Fruit fly (Drosophila melanogaster) whole organism, embryonic: ENCODE data around the gene Pcif1.

ENCODE experiments used
- B-H2 ChIP-seq: fragments of 200-800 bp; sonication (Bioruptor generic); optimal IDR thresholded peaks from 2 replicates; lab custom pipeline; 2018; ENCODE audit warnings: missing biosample characterization, mild to moderate bottlenecking, missing genetic modification characterization
- CG12744 ChIP-seq: fragments of 200-800 bp; sonication (Bioruptor generic); optimal IDR thresholded peaks from 2 replicates; lab custom pipeline; 2016; ENCODE audit warnings: missing biosample characterization, missing genetic modification characterization
- CG13287 ChIP-seq: fragments of 200-800 bp; sonication (Bioruptor generic); IDR thresholded peaks from 2 replicates; pipeline ENCODE4 v1.3.6; 2022; ENCODE audit warnings: missing biosample characterization, missing genetic modification characterization; ENCODE audit not compliant: partially characterized antibody
- CG14050 ChIP-seq: fragments of 200-800 bp; sonication (Bioruptor generic); IDR thresholded peaks from 3 replicates; pipeline ENCODE4 v1.3.6; 2022; ENCODE audit warnings: missing biosample characterization, missing genetic modification characterization
- CG16815 ChIP-seq: fragments of 200-800 bp; sonication (Bioruptor generic); optimal IDR thresholded peaks from 3 replicates; lab custom pipeline; 2017; ENCODE audit warnings: missing biosample characterization, mild to moderate bottlenecking, missing genetic modification characterization
- CG30020 ChIP-seq: fragments of 200-800 bp; optimal IDR thresholded peaks from 2 replicates; lab custom pipeline; 2019; ENCODE audit warnings: missing biosample characterization, mild to moderate bottlenecking, missing genetic modification characterization, moderate library complexity
- CG33557 ChIP-seq: fragments of 200-800 bp; sonication (Bioruptor generic); optimal IDR thresholded peaks from 2 replicates; lab custom pipeline; 2019; ENCODE audit warnings: missing biosample characterization, mild to moderate bottlenecking, missing genetic modification characterization, moderate library complexity
- CG3838 ChIP-seq: fragments of 200-800 bp; sonication (Bioruptor generic); optimal IDR thresholded peaks from 3 replicates; lab custom pipeline; 2016; ENCODE audit warnings: missing biosample characterization, missing genetic modification characterization
- CG3995 ChIP-seq: fragments of 200-800 bp; sonication (Bioruptor generic); optimal IDR thresholded peaks from 3 replicates; lab custom pipeline; 2016; ENCODE audit warnings: missing biosample characterization, missing genetic modification characterization
- CG43689 ChIP-seq: fragments of 200-800 bp; sonication (Bioruptor generic); IDR thresholded peaks from 2 replicates; pipeline ENCODE4 v1.3.6; 2022; ENCODE audit warnings: missing biosample characterization, missing genetic modification characterization
- CG5953 ChIP-seq: fragments of 200-800 bp; sonication (Bioruptor generic); IDR thresholded peaks from 2 replicates; pipeline ENCODE4 v1.3.6; 2022; ENCODE audit warnings: missing biosample characterization, missing genetic modification characterization
- CG7556 ChIP-seq: fragments of 200-800 bp; sonication (Bioruptor generic); optimal IDR thresholded peaks from 2 replicates; lab custom pipeline; 2017; ENCODE audit warnings: missing biosample characterization, mild to moderate bottlenecking, missing genetic modification characterization
- CG7786 ChIP-seq: fragments of 200-800 bp; sonication (Bioruptor generic); optimal IDR thresholded peaks from 2 replicates; lab custom pipeline; 2016; ENCODE audit warnings: missing biosample characterization, missing genetic modification characterization
- CG8478 ChIP-seq: fragments of >200 bp; optimal IDR thresholded peaks from 2 replicates; lab custom pipeline; 2018
- CG9215 ChIP-seq: fragments of 200-800 bp; sonication (Bioruptor generic); IDR thresholded peaks from 2 replicates; pipeline ENCODE4 v1.3.6; 2022; ENCODE audit warnings: missing biosample characterization, missing genetic modification characterization
- CG9727 ChIP-seq: fragments of 200-800 bp; sonication (Bioruptor generic); optimal IDR thresholded peaks from 3 replicates; lab custom pipeline; 2017; ENCODE audit warnings: missing biosample characterization, mild to moderate bottlenecking, missing genetic modification characterization
- CG9817 ChIP-seq: fragments of 200-800 bp; sonication (Bioruptor generic); optimal IDR thresholded peaks from 2 replicates; lab custom pipeline; 2018; ENCODE audit warnings: missing biosample characterization, mild to moderate bottlenecking, missing genetic modification characterization, moderate library complexity
- CG9932 ChIP-seq: fragments of 200-800 bp; sonication (Bioruptor generic); IDR thresholded peaks from 2 replicates; pipeline ENCODE4 v1.3.6; 2022; ENCODE audit warnings: missing biosample characterization, missing genetic modification characterization
- Dek ChIP-seq: fragments of 200-800 bp; sonication (Bioruptor generic); optimal IDR thresholded peaks from 3 replicates; lab custom pipeline; 2019; ENCODE audit warnings: missing biosample characterization, mild to moderate bottlenecking, missing genetic modification characterization, moderate library complexity
- Ets97D ChIP-seq: fragments of 200-800 bp; sonication (Bioruptor generic); optimal IDR thresholded peaks from 3 replicates; lab custom pipeline; 2016; ENCODE audit warnings: missing biosample characterization, missing genetic modification characterization
- HLH3B ChIP-seq: fragments of 200-800 bp; sonication (Bioruptor generic); IDR thresholded peaks from 2 replicates; pipeline ENCODE4 v1.3.6; 2022; ENCODE audit warnings: missing biosample characterization, missing genetic modification characterization
- Hand ChIP-seq: fragments of 200-800 bp; sonication (Bioruptor generic); optimal IDR thresholded peaks from 2 replicates; lab custom pipeline; 2017; ENCODE audit warnings: mild to moderate bottlenecking, missing biosample characterization, missing genetic modification reagents, missing genetic modification characterization
- Hsf ChIP-seq: fragments of 200-800 bp; sonication (Bioruptor generic); optimal IDR thresholded peaks from 3 replicates; lab custom pipeline; 2016; ENCODE audit warnings: missing biosample characterization, missing genetic modification characterization
- Mad ChIP-seq: fragments of 200-800 bp; sonication (Bioruptor generic); optimal IDR thresholded peaks from 2 replicates; lab custom pipeline; 2016; ENCODE audit warnings: missing biosample characterization, missing genetic modification characterization
- Oaz ChIP-seq: fragments of 200-800 bp; sonication (Bioruptor generic); IDR thresholded peaks from 2 replicates; pipeline ENCODE4 v1.3.6; 2022; ENCODE audit warnings: missing biosample characterization, missing genetic modification characterization
- PHDP ChIP-seq: fragments of 200-800 bp; sonication (Bioruptor generic); optimal IDR thresholded peaks from 3 replicates; lab custom pipeline; 2018; ENCODE audit warnings: missing biosample characterization, mild to moderate bottlenecking, missing genetic modification characterization, moderate library complexity
- Usf ChIP-seq: fragments of 200-800 bp; sonication (Bioruptor generic); optimal IDR thresholded peaks from 2 replicates; lab custom pipeline; 2017; ENCODE audit warnings: missing genotype, missing biosample characterization, missing genetic modification characterization
- Xrp1 ChIP-seq: fragments of 200-800 bp; sonication (Bioruptor generic); IDR thresholded peaks from 2 replicates; pipeline ENCODE4 v1.3.6; 2022; ENCODE audit warnings: missing biosample characterization, missing genetic modification characterization
- ac ChIP-seq: fragments of 200-800 bp; sonication (Bioruptor generic); optimal IDR thresholded peaks from 3 replicates; lab custom pipeline; 2017; ENCODE audit warnings: missing biosample characterization, mild to moderate bottlenecking, missing genetic modification characterization
- ap ChIP-seq: fragments of 200-800 bp; sonication (Bioruptor generic); IDR thresholded peaks from 2 replicates; pipeline ENCODE4 v1.3.6; 2022; ENCODE audit warnings: missing biosample characterization, missing genetic modification characterization
- chinmo ChIP-seq: fragments of 200-800 bp; sonication (Bioruptor generic); IDR thresholded peaks from 4 replicates; pipeline ENCODE4 v1.3.6; 2022; ENCODE audit warnings: missing biosample characterization, missing genetic modification characterization; ENCODE audit not compliant: partially characterized antibody
- chn ChIP-seq: fragments of 200-800 bp; sonication (Bioruptor generic); optimal IDR thresholded peaks from 2 replicates; lab custom pipeline; 2016; ENCODE audit warnings: missing biosample characterization, missing genetic modification characterization
- ci ChIP-seq: fragments of 200-800 bp; sonication (Bioruptor generic); IDR thresholded peaks from 3 replicates; pipeline ENCODE4 v1.3.6; 2022; ENCODE audit warnings: missing biosample characterization, missing genetic modification characterization
- crc ChIP-seq: fragments of 200-800 bp; sonication (Bioruptor generic); optimal IDR thresholded peaks from 2 replicates; lab custom pipeline; 2016; ENCODE audit warnings: missing biosample characterization, missing genetic modification characterization
- crp ChIP-seq, 2 experiments: fragments of 200-800 bp; sonication (Bioruptor generic); optimal IDR thresholded peaks; 2 replicates in 1 of 2; 3 replicates in 1 of 2; lab custom pipeline; 2017; ENCODE audit warnings: missing biosample characterization in 2 of 2, missing genetic modification characterization in 2 of 2, mild to moderate bottlenecking in 1 of 2, moderate library complexity in 1 of 2
- danr ChIP-seq: fragments of 200-800 bp; sonication (Bioruptor generic); IDR thresholded peaks from 2 replicates; pipeline ENCODE4 v1.3.6; 2022; ENCODE audit warnings: missing biosample characterization, missing genetic modification characterization
- fu2 ChIP-seq: fragments of 200-800 bp; sonication (Bioruptor generic); optimal IDR thresholded peaks from 2 replicates; lab custom pipeline; 2016; ENCODE audit warnings: missing biosample characterization, missing genetic modification characterization
- grn ChIP-seq: fragments of 200-800 bp; sonication (Bioruptor generic); optimal IDR thresholded peaks from 3 replicates; lab custom pipeline; 2017; ENCODE audit warnings: missing biosample characterization, missing genetic modification characterization
- mirr ChIP-seq: fragments of 200-800 bp; sonication (Bioruptor generic); optimal IDR thresholded peaks from 3 replicates; lab custom pipeline; 2018; ENCODE audit warnings: missing biosample characterization, mild to moderate bottlenecking, missing genetic modification characterization
- org-1 ChIP-seq: fragments of 200-800 bp; sonication (Bioruptor generic); optimal IDR thresholded peaks from 2 replicates; lab custom pipeline; 2017; ENCODE audit warnings: missing biosample characterization, missing genetic modification characterization
- otp ChIP-seq: fragments of 200-800 bp; sonication (Bioruptor generic); IDR thresholded peaks from 3 replicates; pipeline ENCODE4, ENCODE4 v1.3.6; 2022; ENCODE audit warnings: missing biosample characterization, missing genetic modification characterization
- row ChIP-seq: fragments of 200-800 bp; sonication (Bioruptor generic); IDR thresholded peaks from 3 replicates; pipeline ENCODE4 v1.3.6; 2022; ENCODE audit warnings: missing biosample characterization, missing genetic modification characterization
- run ChIP-seq: fragments of 200-800 bp; sonication (Bioruptor generic); optimal IDR thresholded peaks from 3 replicates; lab custom pipeline; 2018; ENCODE audit warnings: missing biosample characterization, mild to moderate bottlenecking, missing genetic modification characterization
- salm ChIP-seq: fragments of 200-800 bp; sonication (Bioruptor generic); optimal IDR thresholded peaks from 2 replicates; lab custom pipeline; 2018; ENCODE audit warnings: missing biosample characterization, mild to moderate bottlenecking, missing genetic modification characterization
- sima ChIP-seq: fragments of 200-800 bp; sonication (Bioruptor generic); optimal IDR thresholded peaks from 2 replicates; lab custom pipeline; 2016; ENCODE audit warnings: missing biosample characterization, missing genetic modification characterization
- stc ChIP-seq: fragments of 200-800 bp; sonication (Bioruptor generic); IDR thresholded peaks from 2 replicates; pipeline ENCODE4 v1.3.6; 2022; ENCODE audit warnings: missing biosample characterization, missing genetic modification characterization
- twi ChIP-seq: fragments of 200-800 bp; optimal IDR thresholded peaks from 2 replicates; lab custom pipeline; 2019; ENCODE audit warnings: missing biosample characterization, mild to moderate bottlenecking, missing genetic modification characterization, moderate library complexity
- unc-4 ChIP-seq: fragments of 200-800 bp; sonication (Bioruptor generic); IDR thresholded peaks from 2 replicates; pipeline ENCODE4 v1.3.6; 2022; ENCODE audit warnings: missing biosample characterization, missing genetic modification characterization; ENCODE audit not compliant: partially characterized antibody
- vfl ChIP-seq: fragments of 200-800 bp; sonication (Bioruptor generic); optimal IDR thresholded peaks from 2 replicates; lab custom pipeline; 2016; ENCODE audit warnings: missing biosample characterization, missing genetic modification characterization
- vvl ChIP-seq: fragments of 200-800 bp; sonication (Bioruptor generic); IDR thresholded peaks from 2 replicates; pipeline ENCODE4 v1.3.6; 2022; ENCODE audit warnings: missing biosample characterization, missing genetic modification characterization

Gene Pcif1

dm6 chr3L:20771891-20772646, 13.9 kb downstream of the Pcif1 start (continued):
- TF ChIP-seq CG9817 (tag; lab: Kevin White, UChicago) = peak; percentile 30
- TF ChIP-seq CG12744 (GFP tag; lab: Kevin White, UChicago) = peak; percentile 60
- peak; percentile 76 for TF ChIP-seq org-1
- TF ChIP-seq vfl (GFP tag; lab: Kevin White, UChicago) = peak; percentile 38
- peak; percentile 84 for TF ChIP-seq stc (GFP tag; lab: Robert Waterston, UW)
- TF ChIP-seq salm (tag; lab: Kevin White, UChicago) = peak; percentile 67
- peak; percentile 59 for TF ChIP-seq CG9215 (GFP tag; lab: Robert Waterston, UW)
- TF ChIP-seq CG7556 (GFP tag; lab: Kevin White, UChicago) = peak; percentile 82
- peak; percentile 75 for TF ChIP-seq CG7786 (GFP tag; lab: Kevin White, UChicago)
- peak; percentile 87 for TF ChIP-seq Xrp1 (GFP tag; lab: Robert Waterston, UW)
- peak; percentile 92 for TF ChIP-seq ci (GFP tag; lab: Robert Waterston, UW)
- TF ChIP-seq ap = peak; percentile 75
- peak; percentile 59; the same call in 1 of the 2 replicates for TF ChIP-seq Oaz (GFP tag; lab: Robert Waterston, UW)
- TF ChIP-seq Mad = peak; percentile 55
- TF ChIP-seq CG9727 (GFP tag; lab: Kevin White, UChicago) = peak; percentile 84
- no peak for TF ChIP-seq chinmo (GFP tag; lab: Robert Waterston, UW)
- TF ChIP-seq chn = peak; percentile 75
- TF ChIP-seq Usf (GFP tag; lab: Kevin White, UChicago) = peak; percentile 40
- no peak for TF ChIP-seq CG8478 (lab: Kevin White, UChicago)
- TF ChIP-seq run = peak; percentile 68
- peak; percentile 83; the same call in 2 of the 3 replicates for TF ChIP-seq otp (GFP tag; lab: Robert Waterston, UW)
- no peak for TF ChIP-seq CG3838 (GFP tag; lab: Kevin White, UChicago)
- no peak for TF ChIP-seq CG3995
- no peak for TF ChIP-seq B-H2 (GFP tag; lab: Kevin White, UChicago)
- peak; percentile 2 for TF ChIP-seq fu2 (GFP tag; lab: Kevin White, UChicago)
- TF ChIP-seq ac = no peak
- TF ChIP-seq CG43689 (GFP tag; lab: Robert Waterston, UW) = no peak
- peak; percentile 40 for TF ChIP-seq CG16815 (GFP tag; lab: Kevin White, UChicago)
- TF ChIP-seq grn = no peak
- peak; percentile 89 for TF ChIP-seq vvl (GFP tag; lab: Robert Waterston, UW)
- peak; percentile 82 for TF ChIP-seq PHDP (tag; lab: Kevin White, UChicago)
- peak; percentile 38 for TF ChIP-seq twi
- peak; percentile 69 for TF ChIP-seq CG9932 (GFP tag; lab: Robert Waterston, UW)
- peak; percentile 55 for TF ChIP-seq danr (GFP tag; lab: Robert Waterston, UW)
- TF ChIP-seq unc-4 (GFP tag; lab: Robert Waterston, UW) = no peak; the same call in 1 of the 2 replicates
- peak; percentile 24 for TF ChIP-seq Ets97D (GFP tag; lab: Kevin White, UChicago)
- TF ChIP-seq Hsf (GFP tag; lab: Kevin White, UChicago) = peak; percentile 81
- no peak for TF ChIP-seq CG33557 (GFP tag; lab: Kevin White, UChicago)
- TF ChIP-seq CG30020 (tag; lab: Kevin White, UChicago) = no peak
- TF ChIP-seq Dek = peak; percentile 78
- no peak for TF ChIP-seq sima
- TF ChIP-seq crp (GFP tag; optimal IDR thresholded peaks at IDR 0.05; lab: Kevin White, UChicago) = no peak
- TF ChIP-seq HLH3B (GFP tag; lab: Robert Waterston, UW) = peak; percentile 67; the same call in 1 of the 2 replicates
- TF ChIP-seq CG13287 (GFP tag; lab: Robert Waterston, UW) = no peak
- TF ChIP-seq CG5953 (GFP tag; lab: Robert Waterston, UW) = peak; percentile 83
- TF ChIP-seq crc (GFP tag; lab: Kevin White, UChicago) = no peak
- TF ChIP-seq Hand (GFP tag; lab: Kevin White, UChicago) = peak; percentile 9
- TF ChIP-seq row (GFP tag; lab: Robert Waterston, UW) = peak; percentile 88
- TF ChIP-seq mirr (GFP tag; lab: Kevin White, UChicago) = peak; percentile 45
- TF ChIP-seq CG14050 (GFP tag; lab: Robert Waterston, UW) = peak; percentile 82
